Fruit fly (Drosophila melanogaster) whole organism, embryonic: ENCODE data around the gene AGO3.

Experiments used
- BEAF-32 ChIP-seq: fragments of 200-800 bp; sonication (Bioruptor generic); optimal IDR thresholded peaks from 3 replicates; lab custom pipeline; 2017; ENCODE audit warnings: missing biosample characterization, missing genetic modification characterization, mild to moderate bottlenecking, moderate library complexity, missing genetic modification reagents
- C15 ChIP-seq: fragments of 200-800 bp; sonication (Bioruptor generic); IDR thresholded peaks from 3 replicates; pipeline ENCODE4 v1.3.6; 2022; ENCODE audit warnings: missing biosample characterization, missing genetic modification characterization
- CG1024 ChIP-seq: fragments of 200-800 bp; sonication (Bioruptor generic); IDR thresholded peaks from 2 replicates; pipeline ENCODE4 v1.3.6; 2022; ENCODE audit warnings: missing biosample characterization, missing genetic modification characterization
- CG10267 ChIP-seq: fragments of 200-800 bp; sonication (Bioruptor generic); optimal IDR thresholded peaks from 2 replicates; lab custom pipeline; 2018; ENCODE audit warnings: missing biosample characterization, mild to moderate bottlenecking, missing genetic modification characterization, moderate library complexity
- CG11696 ChIP-seq: fragments of 200-800 bp; sonication (Bioruptor generic); IDR thresholded peaks from 2 replicates; pipeline ENCODE4 v1.3.6; 2022; ENCODE audit warnings: missing biosample characterization, missing genetic modification characterization
- CG12391 ChIP-seq: fragments of 200-800 bp; sonication (Bioruptor generic); optimal IDR thresholded peaks from 3 replicates; lab custom pipeline; 2018; ENCODE audit warnings: missing biosample characterization, mild to moderate bottlenecking, missing genetic modification characterization, moderate library complexity
- CG12769 ChIP-seq: fragments of 200-800 bp; sonication (Bioruptor generic); optimal IDR thresholded peaks from 2 replicates; lab custom pipeline; 2019; ENCODE audit warnings: missing biosample characterization, mild to moderate bottlenecking, missing genetic modification characterization, moderate library complexity
- CG12942 ChIP-seq: fragments of 200-800 bp; sonication (Bioruptor generic); optimal IDR thresholded peaks from 3 replicates; lab custom pipeline; 2016; ENCODE audit warnings: missing biosample characterization, missing genetic modification characterization
- CG13424 ChIP-seq: fragments of 200-800 bp; sonication (Bioruptor generic); optimal IDR thresholded peaks from 2 replicates; lab custom pipeline; 2019; ENCODE audit warnings: missing biosample characterization, mild to moderate bottlenecking, missing genetic modification characterization, moderate library complexity
- CG13894 ChIP-seq: fragments of 200-800 bp; sonication (Bioruptor generic); optimal IDR thresholded peaks from 3 replicates; lab custom pipeline; 2018; ENCODE audit warnings: missing biosample characterization, mild to moderate bottlenecking, missing genetic modification characterization, moderate library complexity
- CG17802 ChIP-seq: fragments of 200-800 bp; sonication (Bioruptor generic); optimal IDR thresholded peaks from 2 replicates; lab custom pipeline; 2018; ENCODE audit warnings: missing biosample characterization, mild to moderate bottlenecking, missing genetic modification characterization, moderate library complexity
- CG17829 ChIP-seq: fragments of 200-800 bp; optimal IDR thresholded peaks from 2 replicates; lab custom pipeline; 2019; ENCODE audit warnings: missing biosample characterization, mild to moderate bottlenecking, missing genetic modification characterization, moderate library complexity
- CG18599 ChIP-seq: fragments of 200-800 bp; sonication (Bioruptor generic); optimal IDR thresholded peaks from 3 replicates; lab custom pipeline; 2017; ENCODE audit warnings: missing biosample characterization, missing genetic modification characterization, mild to moderate bottlenecking, moderate library complexity, missing genetic modification reagents
- CG2712 ChIP-seq: fragments of 200-800 bp; optimal IDR thresholded peaks from 3 replicates; lab custom pipeline; 2019; ENCODE audit warnings: missing biosample characterization, mild to moderate bottlenecking, missing genetic modification characterization, moderate library complexity
- CG2875 ChIP-seq: fragments of 200-800 bp; sonication (Bioruptor generic); optimal IDR thresholded peaks from 2 replicates; lab custom pipeline; 2017; ENCODE audit warnings: missing biosample characterization, mild to moderate bottlenecking, missing genetic modification characterization, missing genetic modification reagents
- CG30020 ChIP-seq: fragments of 200-800 bp; optimal IDR thresholded peaks from 2 replicates; lab custom pipeline; 2019; ENCODE audit warnings: missing biosample characterization, mild to moderate bottlenecking, missing genetic modification characterization, moderate library complexity
- CG31224 ChIP-seq: fragments of 200-800 bp; sonication (Bioruptor generic); IDR thresholded peaks from 2 replicates; pipeline ENCODE4 v1.3.6; 2022; ENCODE audit warnings: missing biosample characterization, missing genetic modification characterization
- CG32532 ChIP-seq: fragments of 200-800 bp; sonication (Bioruptor generic); IDR thresholded peaks from 2 replicates; pipeline ENCODE4 v1.3.6; 2022; ENCODE audit warnings: missing biosample characterization, missing genetic modification characterization
- CG5245 ChIP-seq: fragments of 200-800 bp; sonication (Bioruptor generic); optimal IDR thresholded peaks from 3 replicates; lab custom pipeline; 2016; ENCODE audit warnings: missing biosample characterization, missing genetic modification characterization
- CG6683 ChIP-seq: fragments of 200-800 bp; sonication (Bioruptor generic); optimal IDR thresholded peaks from 2 replicates; lab custom pipeline; 2017; ENCODE audit warnings: missing biosample characterization, mild to moderate bottlenecking, missing genetic modification characterization, missing genetic modification reagents
- CG7963 ChIP-seq: fragments of 200-800 bp; sonication (Bioruptor generic); IDR thresholded peaks from 3 replicates; pipeline ENCODE4 v1.3.6; 2022; ENCODE audit warnings: missing biosample characterization, missing genetic modification characterization; ENCODE audit not compliant: partially characterized antibody
- CG8290 ChIP-seq, 3 experiments: fragments of 200-800 bp; sonication (Bioruptor generic); optimal IDR thresholded peaks; 2 replicates each; lab custom pipeline; 2016 to 2019; ENCODE audit warnings: missing biosample characterization in 3 of 3, missing genetic modification characterization in 3 of 3, mild to moderate bottlenecking in 2 of 3, moderate library complexity in 1 of 3
- CG9876 ChIP-seq: fragments of 200-800 bp; sonication (Bioruptor generic); optimal IDR thresholded peaks from 2 replicates; lab custom pipeline; 2016; ENCODE audit warnings: missing biosample characterization, missing genetic modification characterization
- CTCF ChIP-seq: fragments of 200-800 bp; sonication (Bioruptor generic); optimal IDR thresholded peaks from 2 replicates; lab custom pipeline; 2017; ENCODE audit warnings: missing biosample characterization, mild to moderate bottlenecking, missing genetic modification characterization, moderate library complexity
- Hr39 ChIP-seq: fragments of >200 bp; optimal IDR thresholded peaks from 2 replicates; lab custom pipeline; 2017
- Lhr ChIP-seq: fragments of 200-800 bp; sonication (Bioruptor generic); optimal IDR thresholded peaks from 3 replicates; lab custom pipeline; 2017; ENCODE audit warnings: mild to moderate bottlenecking, missing biosample characterization, missing genetic modification reagents, missing genetic modification characterization
- Lpt ChIP-seq: fragments of >200 bp; optimal IDR thresholded peaks from 2 replicates; lab custom pipeline; 2018; ENCODE audit warnings: missing biosample characterization, missing genetic modification characterization
- NC2β ChIP-seq: fragments of 200-800 bp; sonication (Bioruptor generic); optimal IDR thresholded peaks from 2 replicates; lab custom pipeline; 2016; ENCODE audit warnings: missing biosample characterization, missing genetic modification characterization
- Nf-YC ChIP-seq: fragments of 200-800 bp; optimal IDR thresholded peaks from 3 replicates; lab custom pipeline; 2019; ENCODE audit warnings: missing biosample characterization, mild to moderate bottlenecking, missing genetic modification characterization, moderate library complexity
- Oaz ChIP-seq: fragments of 200-800 bp; sonication (Bioruptor generic); IDR thresholded peaks from 2 replicates; pipeline ENCODE4 v1.3.6; 2022; ENCODE audit warnings: missing biosample characterization, missing genetic modification characterization
- TFAM ChIP-seq: fragments of 200-800 bp; sonication (Bioruptor generic); optimal IDR thresholded peaks from 2 replicates; lab custom pipeline; 2017; ENCODE audit warnings: missing biosample characterization, missing genetic modification characterization, inconsistent platforms
- Vsx1 ChIP-seq: fragments of 200-800 bp; sonication (Bioruptor generic); optimal IDR thresholded peaks from 2 replicates; lab custom pipeline; 2017; ENCODE audit warnings: missing biosample characterization, mild to moderate bottlenecking, missing genetic modification characterization, missing genetic modification reagents
- ab ChIP-seq: fragments of 200-800 bp; sonication (Bioruptor generic); optimal IDR thresholded peaks from 2 replicates; lab custom pipeline; 2016; ENCODE audit warnings: missing biosample characterization, missing genetic modification characterization
- ac ChIP-seq: fragments of 200-800 bp; sonication (Bioruptor generic); optimal IDR thresholded peaks from 3 replicates; lab custom pipeline; 2017; ENCODE audit warnings: missing biosample characterization, mild to moderate bottlenecking, missing genetic modification characterization
- bbx ChIP-seq: fragments of 200-800 bp; sonication (Bioruptor generic); IDR thresholded peaks from 2 replicates; pipeline ENCODE4 v1.3.6; 2022; ENCODE audit warnings: missing biosample characterization, missing genetic modification characterization; ENCODE audit not compliant: partially characterized antibody
- bigmax ChIP-seq: fragments of 200-800 bp; sonication (Bioruptor generic); optimal IDR thresholded peaks from 2 replicates; lab custom pipeline; 2018; ENCODE audit warnings: missing biosample characterization, mild to moderate bottlenecking, missing genetic modification characterization
- chif ChIP-seq, 2 experiments: fragments of 200-800 bp; sonication (Bioruptor generic); optimal IDR thresholded peaks; 3 replicates each; lab custom pipeline; 2016; ENCODE audit warnings: missing biosample characterization in 2 of 2, missing genetic modification characterization in 2 of 2
- cwo ChIP-seq: fragments of 200-800 bp; sonication (Bioruptor generic); optimal IDR thresholded peaks from 3 replicates; lab custom pipeline; 2017; ENCODE audit warnings: missing biosample characterization, missing genetic modification characterization, mild to moderate bottlenecking, moderate library complexity, missing genetic modification reagents
- dimm ChIP-seq: fragments of 200-800 bp; sonication (Bioruptor generic); IDR thresholded peaks from 2 replicates; pipeline ENCODE4 v1.3.6; 2022; ENCODE audit warnings: missing biosample characterization, missing genetic modification characterization
- dysf ChIP-seq: fragments of 200-800 bp; sonication (Bioruptor generic); IDR thresholded peaks from 3 replicates; pipeline ENCODE4 v1.3.6; 2022; ENCODE audit warnings: missing biosample characterization, missing genetic modification characterization
- eve ChIP-seq, 2 experiments: fragments of >200 bp; optimal IDR thresholded peaks; 2 replicates each; lab custom pipeline; 2017; ENCODE audit warnings: missing biosample characterization in 2 of 2, missing genetic modification characterization in 2 of 2
- gem ChIP-seq: fragments of 200-800 bp; sonication (Bioruptor generic); optimal IDR thresholded peaks from 2 replicates; lab custom pipeline; 2019; ENCODE audit warnings: missing biosample characterization, mild to moderate bottlenecking, missing genetic modification characterization, moderate library complexity
- luna ChIP-seq: fragments of 200-800 bp; sonication (Bioruptor generic); optimal IDR thresholded peaks from 2 replicates; lab custom pipeline; 2016; ENCODE audit warnings: missing biosample characterization, missing genetic modification characterization
- repo ChIP-seq: fragments of 200-800 bp; sonication (Bioruptor generic); optimal IDR thresholded peaks from 2 replicates; lab custom pipeline; 2016; ENCODE audit warnings: missing biosample characterization, missing genetic modification characterization
- ro ChIP-seq: fragments of 200-800 bp; sonication (Bioruptor generic); IDR thresholded peaks from 2 replicates; pipeline ENCODE4 v1.3.6; 2022; ENCODE audit warnings: missing biosample characterization, missing genetic modification characterization
- row ChIP-seq: fragments of 200-800 bp; sonication (Bioruptor generic); IDR thresholded peaks from 3 replicates; pipeline ENCODE4 v1.3.6; 2022; ENCODE audit warnings: missing biosample characterization, missing genetic modification characterization
- seq ChIP-seq: fragments of 200-800 bp; sonication (Bioruptor generic); IDR thresholded peaks from 2 replicates; pipeline ENCODE4 v1.3.6; 2022; ENCODE audit warnings: missing biosample characterization, missing genetic modification characterization
- ssp ChIP-seq: fragments of 200-800 bp; sonication (Bioruptor generic); IDR thresholded peaks from 2 replicates; pipeline ENCODE4 v1.3.6; 2022; ENCODE audit warnings: missing biosample characterization, missing genetic modification characterization
- tgo ChIP-seq: fragments of 200-800 bp; sonication (Bioruptor generic); IDR thresholded peaks from 3 replicates; pipeline ENCODE4 v1.3.6; 2022; ENCODE audit warnings: missing biosample characterization, missing genetic modification characterization
- zfh1 ChIP-seq: fragments of 200-800 bp; sonication (Bioruptor generic); IDR thresholded peaks from 3 replicates; pipeline ENCODE4 v1.3.6; 2022; ENCODE audit warnings: missing biosample characterization, missing genetic modification characterization

AGO3 gene

dm6 chr3L:23569248-23569647 lies 14.9 kb downstream of the AGO3 start:
- TF ChIP-seq CG10267 (tag; lab: Kevin White, UChicago) (no peak), CTCF (GFP tag; lab: Kevin White, UChicago) (peak; percentile 55)

- TF ChIP-seq CG32532 (GFP tag; lab: Robert Waterston, UW), result no peak
- TF ChIP-seq luna (GFP tag; lab: Kevin White, UChicago), result no peak
- TF ChIP-seq Nf-YC (tag; lab: Kevin White, UChicago), result no peak
- TF ChIP-seq seq (GFP tag; lab: Robert Waterston, UW), result no peak
- no peak for TF ChIP-seq tgo (GFP tag; lab: Robert Waterston, UW)
- no peak for TF ChIP-seq ab (GFP tag; lab: Kevin White, UChicago)
- TF ChIP-seq CG17802 (tag; lab: Kevin White, UChicago), result peak; percentile 96
- TF ChIP-seq CG31224, result no peak
- TF ChIP-seq row (GFP tag; lab: Robert Waterston, UW), result peak; percentile 49
- TF ChIP-seq eve (GFP tag; optimal IDR thresholded peaks at IDR 0.05; lab: Kevin White, UChicago), result no peak
- no peak for TF ChIP-seq CG13894
- no peak for TF ChIP-seq CG18599 (GFP tag; lab: Kevin White, UChicago)
- TF ChIP-seq Oaz (GFP tag; lab: Robert Waterston, UW), result no peak
- TF ChIP-seq dysf, result no peak
- peak; percentile 7 for TF ChIP-seq CG8290 (GFP tag; optimal IDR thresholded peaks at IDR 0.05; lab: Kevin White, UChicago)
- TF ChIP-seq CG8290 (tag; optimal IDR thresholded peaks at IDR 0.05; lab: Kevin White, UChicago), result no peak
- no peak for TF ChIP-seq CG12391 (tag; lab: Kevin White, UChicago)
- TF ChIP-seq bigmax (GFP tag; lab: Kevin White, UChicago), result no peak
- no peak for TF ChIP-seq C15 (GFP tag; lab: Robert Waterston, UW)
- no peak for TF ChIP-seq CG2712 (tag; lab: Kevin White, UChicago)
- no peak for TF ChIP-seq dimm (GFP tag; lab: Robert Waterston, UW)
- TF ChIP-seq ro (GFP tag; lab: Robert Waterston, UW), result no peak
- TF ChIP-seq Hr39 (lab: Kevin White, UChicago), result no peak
- no peak for TF ChIP-seq gem (tag; lab: Kevin White, UChicago)
- no peak for TF ChIP-seq cwo (GFP tag; lab: Kevin White, UChicago)
- TF ChIP-seq CG6683 (GFP tag; lab: Kevin White, UChicago), result no peak
- no peak for TF ChIP-seq chif (GFP tag; optimal IDR thresholded peaks at IDR 0.05; lab: Kevin White, UChicago)
- no peak for TF ChIP-seq CG17829 (tag; lab: Kevin White, UChicago)
- TF ChIP-seq CG7963 (GFP tag; lab: Robert Waterston, UW), result no peak
- TF ChIP-seq Lpt (GFP tag; lab: Kevin White, UChicago), result no peak
- no peak for TF ChIP-seq CG5245 (GFP tag; lab: Kevin White, UChicago)
- no peak for TF ChIP-seq zfh1 (GFP tag; lab: Robert Waterston, UW)
- TF ChIP-seq BEAF-32 (GFP tag; lab: Kevin White, UChicago), result peak; percentile 15
- TF ChIP-seq Lhr (GFP tag; lab: Kevin White, UChicago), result peak; percentile 72
- no peak for TF ChIP-seq CG12769
- TF ChIP-seq CG1024, result peak; percentile 96
- TF ChIP-seq CG13424 (tag; lab: Kevin White, UChicago), result no peak
- TF ChIP-seq CG2875 (GFP tag; lab: Kevin White, UChicago), result no peak
- no peak for TF ChIP-seq Vsx1 (GFP tag; lab: Kevin White, UChicago)
- TF ChIP-seq bbx (GFP tag; lab: Robert Waterston, UW), result no peak
- no peak for TF ChIP-seq CG10267 (tag; lab: Kevin White, UChicago)
- no peak for TF ChIP-seq TFAM (GFP tag; lab: Kevin White, UChicago)
- TF ChIP-seq repo (GFP tag; lab: Kevin White, UChicago), result no peak
- TF ChIP-seq ssp (GFP tag; lab: Robert Waterston, UW), result peak; percentile 96
- peak; percentile 95 for TF ChIP-seq CG30020
- no peak for TF ChIP-seq CG9876 (GFP tag; lab: Kevin White, UChicago)
- TF ChIP-seq CG12942 (GFP tag; lab: Kevin White, UChicago), result no peak
- TF ChIP-seq CG11696 (GFP tag; lab: Robert Waterston, UW), result no peak
- TF ChIP-seq ac (GFP tag; lab: Kevin White, UChicago), result no peak
- TF ChIP-seq NC2β (GFP tag; lab: Kevin White, UChicago), result no peak
These were observed 26.2 kb downstream of the AGO3 start for dm6 chr3L:23580601-23581000.
